Fruit fly (Drosophila melanogaster) whole organism, embryonic: ENCODE data around the gene CG16798.

ENCODE experiments used
- Dll ChIP-seq: fragments of 200-800 bp; sonication (Bioruptor generic); IDR thresholded peaks from 4 replicates; pipeline ENCODE4 v1.3.6; 2022; ENCODE audit warnings: missing biosample characterization, missing genetic modification characterization; ENCODE audit not compliant: partially characterized antibody
- ham ChIP-seq: fragments of 200-800 bp; sonication (Bioruptor generic); IDR thresholded peaks from 2 replicates; pipeline ENCODE4 v1.3.6; 2022; ENCODE audit warnings: missing biosample characterization, missing genetic modification characterization
- inv ChIP-seq: fragments of 200-800 bp; sonication (Bioruptor generic); IDR thresholded peaks from 2 replicates; pipeline ENCODE4 v1.3.6; 2022; ENCODE audit warnings: missing biosample characterization, missing genetic modification characterization; ENCODE audit not compliant: partially characterized antibody

DNA sequence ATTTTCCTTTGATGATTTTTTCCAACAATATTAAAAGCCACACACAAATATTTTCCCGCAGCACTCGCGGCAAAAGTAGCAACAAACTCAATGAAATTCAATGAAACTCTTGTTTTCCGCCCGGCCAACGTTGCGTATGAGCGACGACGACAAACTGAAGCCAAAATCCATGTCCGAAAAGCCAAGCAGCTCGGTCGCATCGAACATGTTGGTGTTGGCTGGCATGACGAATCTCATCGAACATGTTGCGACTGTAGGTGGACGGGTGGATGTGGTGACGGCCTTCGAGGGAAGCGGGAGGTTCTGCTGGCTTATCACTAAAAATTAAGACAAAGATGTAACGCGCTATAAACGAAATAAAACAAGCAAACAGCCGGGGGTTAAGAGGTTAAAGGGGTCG is 17.1 kb upstream of the CG16798 start:
- TF ChIP-seq Dll (GFP tag; lab: Robert Waterston, UW) = no peak
- no peak for TF ChIP-seq inv (GFP tag; lab: Robert Waterston, UW)
- TF ChIP-seq ham (GFP tag; lab: Robert Waterston, UW) = no peak
